Worm (Caenorhabditis elegans) whole organism, L3 larva: ENCODE results near the gene ethe-1.

ENCODE experiments used
- ceh-82 ChIP-seq: fragments of 150-350 bp; optimal IDR thresholded peaks from 2 replicates; lab custom pipeline; 2014; ENCODE audit warnings: missing biosample characterization, missing genetic modification characterization
- ztf-11 ChIP-seq: fragments of 150-350 bp; optimal IDR thresholded peaks from 2 replicates; lab custom pipeline; 2014; ENCODE audit warnings: missing biosample characterization, missing genetic modification characterization

ce11 chrIV:9523139-9523538 is 14.6 kb upstream of the ethe-1 start:
- TF ChIP-seq ztf-11 (no peak), ceh-82 (tag; lab: Kevin White, UChicago) (no peak)
